Worm (Caenorhabditis elegans) whole organism, young adult: ENCODE results near the gene nhr-18.

ENCODE experiments used
- dpl-1 ChIP-seq: fragments of 150-350 bp; optimal IDR thresholded peaks from 2 replicates; lab custom pipeline; 2014; ENCODE audit warnings: missing biosample characterization, missing genetic modification reagents, missing genetic modification characterization
- lin-35 ChIP-seq, 3 experiments: fragments of 150-350 bp in 2 of 3; sonication (generic microtip) in 1 of 3; optimal IDR thresholded peaks; 2 replicates each; lab custom pipeline; 2014 to 2018; ENCODE audit warnings: missing biosample characterization in 3 of 3, missing genetic modification characterization in 3 of 3, missing genetic modification reagents in 3 of 3
- unc-62 ChIP-seq: fragments of 150-350 bp; optimal IDR thresholded peaks from 2 replicates; lab custom pipeline; 2014; ENCODE audit warnings: missing biosample characterization, missing genetic modification reagents, missing genetic modification characterization

DNA sequence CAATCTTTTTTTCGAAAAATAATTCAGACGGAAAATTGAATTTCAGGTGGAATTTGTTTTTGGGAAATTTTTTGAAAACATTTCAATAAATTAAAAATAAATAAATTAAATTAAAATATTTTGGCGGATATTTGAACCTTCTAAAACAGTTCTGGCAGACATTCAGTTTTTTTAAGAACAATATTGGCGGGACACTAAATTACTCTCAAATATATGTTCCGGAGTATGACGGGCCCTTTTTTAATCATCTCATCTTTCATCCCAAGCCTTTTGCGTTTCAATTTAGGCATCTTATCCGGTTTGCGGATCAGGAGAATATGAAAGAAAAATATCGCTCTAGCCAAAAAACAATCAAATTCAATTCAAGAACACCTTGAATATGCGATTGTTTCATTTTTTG, 20.2 kb upstream of the nhr-18 start, which contains the start of gene svh-11:
- no peak for TF ChIP-seq unc-62 (GFP tag; lab: Kevin White, UChicago)
- TF ChIP-seq dpl-1 (GFP tag; lab: Kevin White, UChicago): no peak
- TF ChIP-seq lin-35 (GFP tag; optimal IDR thresholded peaks at IDR 0.05; lab: Kevin White, UChicago): no peak
